Worm (Caenorhabditis elegans): ENCODE measurements around the gene srm-6.

DNA sequence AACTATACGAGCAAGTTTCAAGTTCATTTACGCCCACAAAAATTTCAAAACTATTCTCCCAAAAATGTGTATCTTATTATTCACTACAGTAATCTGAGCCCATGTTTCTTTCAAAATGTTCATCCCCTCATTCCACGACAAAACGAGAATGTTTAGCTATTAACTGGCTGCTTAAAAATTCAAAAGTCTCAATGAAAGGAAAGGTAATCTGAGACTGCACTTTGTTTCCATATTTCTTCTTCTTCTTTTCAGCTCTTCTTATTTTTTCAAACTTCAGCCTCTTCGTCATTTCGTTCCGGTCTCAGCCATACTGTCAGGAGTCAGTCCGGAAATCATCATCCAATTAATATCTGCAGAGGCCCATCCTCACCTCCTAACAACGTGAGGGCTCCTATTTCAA lies 36.0 kb downstream of the srm-6 start, which contains the start of gene unc-39:
- TF ChIP-seq tbx-2 (tag; optimal IDR thresholded peaks at IDR 0.05) (no peak), dve-1 (tag; optimal IDR thresholded peaks at IDR 0.05) (no peak), ceh-19 (GFP tag; optimal IDR thresholded peaks at IDR 0.05) (no peak), C08G9.2 (tag; optimal IDR thresholded peaks at IDR 0.05) (no peak)
